Fruit fly (Drosophila melanogaster): ENCODE measurements around the gene CG42494.

DNA sequence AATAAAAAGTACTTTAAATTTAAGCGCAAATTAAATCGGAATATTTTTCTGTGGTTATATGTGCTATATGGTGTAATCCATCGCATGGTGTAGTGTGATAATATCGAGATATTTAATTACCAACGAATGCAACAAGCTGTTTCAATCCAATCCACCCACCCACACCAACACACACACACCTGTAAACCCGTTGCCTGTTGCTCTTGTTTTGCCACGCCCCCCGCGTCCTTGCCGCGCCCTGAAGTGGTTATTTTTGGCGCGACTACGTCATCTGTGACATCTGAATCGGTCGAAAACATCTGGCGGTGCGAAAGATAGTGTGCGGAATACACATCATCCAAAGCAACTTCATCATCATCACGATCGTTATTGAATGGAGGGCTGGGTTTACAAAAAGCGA, 18.8 kb upstream of the CG42494 start:
- TF ChIP-seq CG8478 (optimal IDR thresholded peaks at IDR 0.05), result no peak
- TF ChIP-seq CTCF (optimal IDR thresholded peaks at IDR 0.05), result no peak

Data from S2 (cell line).